Worm (Caenorhabditis elegans): ENCODE data around the gene cct-6.

Gene cct-6

DNA sequence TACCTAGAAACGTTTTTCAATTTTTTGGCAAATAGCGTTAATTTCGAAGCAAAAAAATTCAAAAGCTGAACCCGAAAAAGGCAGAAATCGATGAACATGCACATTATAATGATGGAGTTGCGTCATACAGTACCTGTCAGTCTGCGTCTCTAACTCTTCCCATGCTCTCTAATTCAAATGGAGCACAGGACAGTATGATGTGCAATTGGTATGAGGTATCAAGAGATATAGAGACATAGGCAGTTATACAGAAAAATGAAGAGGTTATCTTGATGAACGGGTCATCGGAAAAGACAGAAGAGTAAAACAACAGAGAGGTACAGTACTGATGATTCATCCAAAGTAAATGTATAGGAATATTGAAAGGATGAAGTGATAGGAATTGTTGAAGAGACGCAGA, 45.2 kb upstream of the cct-6 start:
- peak; percentile 10 for TF ChIP-seq nhr-28 (tag; optimal IDR thresholded peaks at IDR 0.05)
- peak; percentile 96 for TF ChIP-seq nhr-6 (tag; optimal IDR thresholded peaks at IDR 0.05)
- TF ChIP-seq mep-1 (tag; optimal IDR thresholded peaks at IDR 0.05): peak; percentile 44
- TF ChIP-seq snpc-4 (tag; optimal IDR thresholded peaks at IDR 0.05): no peak
- no peak for TF ChIP-seq daf-16 (GFP tag; optimal IDR thresholded peaks at IDR 0.05)
- peak; percentile 18 for TF ChIP-seq daf-16 (tag; optimal IDR thresholded peaks at IDR 0.05)
- TF ChIP-seq hlh-30 (tag; optimal IDR thresholded peaks at IDR 0.05; ENCODE audit: insufficient read depth): no peak
- TF ChIP-seq hlh-11 (tag; optimal IDR thresholded peaks at IDR 0.05): peak; percentile 23
- TF ChIP-seq dmd-6 (GFP tag; IDR thresholded peaks at IDR 0.05): no peak
- peak; percentile 52 for TF ChIP-seq dve-1 (tag; optimal IDR thresholded peaks at IDR 0.05; ENCODE audit: insufficient read depth)
- TF ChIP-seq daf-8 (GFP tag; IDR thresholded peaks at IDR 0.05): no peak
- TF ChIP-seq dmd-9 (GFP tag; IDR thresholded peaks at IDR 0.05): no peak
- TF ChIP-seq pha-4 (GFP tag; IDR thresholded peaks at IDR 0.05): no peak
- peak; percentile 22 for TF ChIP-seq pha-4 (tag; optimal IDR thresholded peaks at IDR 0.05)
- TF ChIP-seq lsy-2 (tag; optimal IDR thresholded peaks at IDR 0.05): peak in 1 of 2 experiments; percentile 58

DNA sequence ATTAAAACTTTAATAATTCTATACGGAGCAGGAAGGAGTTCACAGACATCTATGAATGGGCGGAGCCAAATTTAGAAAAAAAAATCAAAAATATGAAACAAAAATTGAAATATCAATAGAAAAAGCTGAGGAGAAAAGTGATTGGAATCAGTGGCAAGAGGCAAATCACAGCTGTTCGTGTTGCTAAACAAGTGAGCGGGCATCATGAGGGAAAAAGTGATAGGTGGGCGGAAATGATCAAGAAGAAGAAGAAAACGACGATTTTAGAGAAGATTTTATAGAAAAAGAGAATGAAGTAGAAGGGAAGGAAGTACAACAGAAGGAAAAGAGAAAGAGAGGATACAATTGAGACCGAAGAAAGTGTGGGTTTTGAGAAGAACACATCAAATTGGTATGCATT, 43.1 kb upstream of the cct-6 start:
- TF ChIP-seq hlh-11 (tag; optimal IDR thresholded peaks at IDR 0.05): peak; percentile 24
- TF ChIP-seq mxl-2 (GFP tag; conservative IDR thresholded peaks at IDR 0.05): no peak

- TF ChIP-seq aha-1 (tag): peak; percentile 4
- TF ChIP-seq nhr-41 (GFP tag; IDR thresholded peaks at IDR 0.05): no peak
- peak; percentile 15 for TF ChIP-seq mep-1 (tag; optimal IDR thresholded peaks at IDR 0.05)
These were observed 42.0 kb upstream of the cct-6 start for ce11 chrIII:5897468-5897867.

- TF ChIP-seq duxl-1 (tag; optimal IDR thresholded peaks at IDR 0.05; ENCODE audit: poor library complexity) (no peak), ceh-32 (tag; optimal IDR thresholded peaks at IDR 0.05; ENCODE audit: poor library complexity) (no peak), nhr-6 (tag; optimal IDR thresholded peaks at IDR 0.05) (no peak), ceh-62 (tag; optimal IDR thresholded peaks at IDR 0.05) (no peak), zfp-2 (tag; optimal IDR thresholded peaks at IDR 0.05) (no peak), mxl-3 (GFP tag; optimal IDR thresholded peaks at IDR 0.05) (no peak), mdt-29 (GFP tag; IDR thresholded peaks at IDR 0.05) (no peak), cey-2 (tag; optimal IDR thresholded peaks at IDR 0.05; ENCODE audit: borderline replicate concordance, insufficient read depth) (no peak), D1046.2 (GFP tag; IDR thresholded peaks at IDR 0.05) (no peak), nhr-237 (tag; optimal IDR thresholded peaks at IDR 0.05) (no peak), hmg-1.1 (GFP tag; IDR thresholded peaks at IDR 0.05) (no peak), nhr-41 (GFP tag; IDR thresholded peaks at IDR 0.05) (no peak), nhr-25 (tag; optimal IDR thresholded peaks at IDR 0.05; ENCODE audit: borderline replicate concordance, insufficient read depth) (no peak), ama-1 (optimal IDR thresholded peaks at IDR 0.05) (no peak), lin-15B (tag; optimal IDR thresholded peaks at IDR 0.05) (no peak), ceh-20 (GFP tag; IDR thresholded peaks at IDR 0.05) (no peak), sdz-12 (GFP tag; optimal IDR thresholded peaks at IDR 0.05) (no peak)
These were observed 40.4 kb upstream of the cct-6 start, which contains the start of gene pxl-1 for ce11 chrIII:5895913-5896312. Gene pxl-1 (minus strand): TSS chrIII:5896013.

ce11 chrIII:5892909-5893308, 37.4 kb upstream of the cct-6 start:
- TF ChIP-seq F10B5.3 (tag; optimal IDR thresholded peaks at IDR 0.05) (no peak), F26F4.8 (GFP tag; conservative IDR thresholded peaks at IDR 0.05) (no peak), nhr-10 (tag; optimal IDR thresholded peaks at IDR 0.05) (no peak), zfp-2 (tag; optimal IDR thresholded peaks at IDR 0.05) (no peak), snpc-1.2 (GFP tag; IDR thresholded peaks at IDR 0.05) (no peak), dve-1 (tag; optimal IDR thresholded peaks at IDR 0.05; ENCODE audit: insufficient read depth) (no peak)

All from whole organism, L4 larva.